Worm (Caenorhabditis elegans) whole organism, L4/young adult: ENCODE measurements around the gene srh-62.

Experiments
- dao-5 ChIP-seq: sonication (generic microtip); optimal IDR thresholded peaks from 2 replicates; lab custom pipeline; 2016; ENCODE audit warnings: missing genotype, missing genetic modification characterization, moderate library complexity, missing compliant biosample characterization
- him-1 ChIP-seq: sonication (generic microtip); optimal IDR thresholded peaks from 2 replicates; lab custom pipeline; 2016; ENCODE audit warnings: missing genotype, missing genetic modification reagents, missing genetic modification characterization, missing compliant biosample characterization

- TF ChIP-seq him-1 (tag; lab: Kevin White, UChicago), result no peak
- TF ChIP-seq dao-5 (tag; lab: Kevin White, UChicago), result no peak
Observed at ce11 chrV:449130-449529, 46.2 kb upstream of the srh-62 start, which contains the start of gene srh-35.
